Worm (Caenorhabditis elegans) whole organism, L4 larva: ENCODE measurements around the gene ent-2.
A peak's percentile ranks its signal among the peaks of the same experiment; 100 is the strongest.

Source experiments
- D1046.2 ChIP-seq: fragments of 200-800 bp; sonication (Bioruptor generic); IDR thresholded peaks from 2 replicates; pipeline ENCODE4 v1.3.6; 2022; ENCODE audit warnings: missing genetic modification characterization, missing compliant biosample characterization
- F10B5.3 ChIP-seq: sonication (generic microtip); optimal IDR thresholded peaks from 2 replicates; lab custom pipeline; 2016; ENCODE audit warnings: mild to moderate bottlenecking, missing genetic modification characterization, missing compliant biosample characterization
- F26F4.8 ChIP-seq: fragments of 200-800 bp; sonication (Bioruptor generic); conservative IDR thresholded peaks from 2 replicates; pipeline ENCODE4 v1.3.6; 2022; ENCODE audit warnings: missing genetic modification characterization, missing compliant biosample characterization
- T26A8.4 ChIP-seq: fragments of 200-800 bp; sonication (Bioruptor generic); IDR thresholded peaks from 2 replicates; pipeline ENCODE4 v1.3.6; 2022; ENCODE audit warnings: missing genetic modification characterization, missing compliant biosample characterization
- Y105C5A.15 ChIP-seq: fragments of 200-800 bp; sonication (Bioruptor generic); IDR thresholded peaks from 2 replicates; pipeline ENCODE4 v1.3.6; 2022; ENCODE audit warnings: missing genetic modification characterization, missing compliant biosample characterization
- aha-1 ChIP-seq: fragments of 150-350 bp; peaks from one replicate; lab custom pipeline; 2014; ENCODE audit warnings: missing biosample characterization, missing genetic modification characterization
- ama-1 ChIP-seq: fragments of 150-350 bp; optimal IDR thresholded peaks from 2 replicates; lab custom pipeline; 2014; ENCODE audit warnings: inconsistent platforms, mixed read lengths
- arid-1 ChIP-seq: fragments of 200-800 bp; sonication (Bioruptor generic); conservative IDR thresholded peaks from 2 replicates; pipeline ENCODE4 v1.3.6; 2022; ENCODE audit warnings: missing genetic modification reagents, missing genetic modification characterization, missing compliant biosample characterization
- ceh-44 ChIP-seq: fragments of 200-800 bp; sonication (Bioruptor generic); IDR thresholded peaks from 2 replicates; pipeline ENCODE4 v1.3.6; 2022; ENCODE audit warnings: missing genetic modification reagents, missing genetic modification characterization, missing compliant biosample characterization
- daf-16 ChIP-seq, 3 experiments: sonication (generic microtip); optimal IDR thresholded peaks; 2 replicates each; lab custom pipeline; 2016 to 2017; ENCODE audit warnings: missing genetic modification characterization in 3 of 3, missing genetic modification reagents in 3 of 3, mild to moderate bottlenecking in 2 of 3, missing compliant biosample characterization in 2 of 3, missing biosample characterization in 1 of 3, moderate library complexity in 1 of 3
- daf-8 ChIP-seq: fragments of 200-800 bp; sonication (Bioruptor generic); IDR thresholded peaks from 2 replicates; pipeline ENCODE4 v1.3.6; 2022; ENCODE audit warnings: missing genetic modification characterization, missing compliant biosample characterization
- dmd-9 ChIP-seq: fragments of 200-800 bp; sonication (Bioruptor generic); IDR thresholded peaks from 2 replicates; pipeline ENCODE4 v1.3.6; 2022; ENCODE audit warnings: missing genetic modification reagents, missing genetic modification characterization, missing compliant biosample characterization
- hif-1 ChIP-seq, 2 experiments: sonication (generic microtip); optimal IDR thresholded peaks; 2 replicates each; lab custom pipeline; 2016 to 2017; ENCODE audit warnings: missing compliant biosample characterization in 2 of 2, missing genetic modification characterization in 2 of 2, missing genetic modification reagents in 2 of 2, missing genotype in 2 of 2, mild to moderate bottlenecking in 1 of 2
- hlh-11 ChIP-seq: fragments of 200-800 bp; sonication (Bioruptor generic); optimal IDR thresholded peaks from 2 replicates; lab custom pipeline; 2018; ENCODE audit warnings: mild to moderate bottlenecking, missing genetic modification characterization, missing compliant biosample characterization
- hlh-30 ChIP-seq: sonication (generic microtip); optimal IDR thresholded peaks from 2 replicates; lab custom pipeline; 2017; ENCODE audit warnings: antibody characterized with exemption, mild to moderate bottlenecking, missing genetic modification characterization, missing compliant biosample characterization; ENCODE audit not compliant: insufficient read depth
- hmg-1.1 ChIP-seq: fragments of 200-800 bp; sonication (Bioruptor generic); IDR thresholded peaks from 2 replicates; pipeline ENCODE4 v1.3.6; 2022; ENCODE audit warnings: missing genetic modification reagents, missing genetic modification characterization, missing compliant biosample characterization
- lin-1 ChIP-seq: fragments of 200-800 bp; sonication (Bioruptor generic); IDR thresholded peaks from 2 replicates; pipeline ENCODE4 v1.3.6; 2022; ENCODE audit warnings: missing genetic modification reagents, missing genetic modification characterization, missing compliant biosample characterization
- lin-13 ChIP-seq: fragments of 150-350 bp; optimal IDR thresholded peaks from 2 replicates; lab custom pipeline; 2014; ENCODE audit warnings: missing biosample characterization, missing genetic modification reagents, missing genetic modification characterization
- lsy-2 ChIP-seq, 2 experiments: fragments of 150-350 bp in 1 of 2; sonication (generic microtip) in 1 of 2; optimal IDR thresholded peaks; 2 replicates each; lab custom pipeline; 2014 to 2017; ENCODE audit warnings: missing biosample characterization in 2 of 2, missing genetic modification characterization in 2 of 2
- madf-5 ChIP-seq, 2 experiments: fragments of 200-800 bp; sonication (Bioruptor generic); IDR thresholded peaks; 2 replicates each; pipeline ENCODE4 v1.3.6; 2022; ENCODE audit warnings: missing compliant biosample characterization in 2 of 2, missing genetic modification characterization in 2 of 2
- madf-9 ChIP-seq: fragments of 200-800 bp; sonication (Bioruptor generic); conservative IDR thresholded peaks from 2 replicates; pipeline ENCODE4 v1.3.6; 2022; ENCODE audit warnings: missing genetic modification reagents, missing genetic modification characterization, missing compliant biosample characterization
- mdt-29 ChIP-seq: fragments of 200-800 bp; sonication (Bioruptor generic); IDR thresholded peaks from 2 replicates; pipeline ENCODE4 v1.3.6; 2022; ENCODE audit warnings: missing genetic modification reagents, missing genetic modification characterization, missing compliant biosample characterization
- mep-1 ChIP-seq: fragments of 150-350 bp; sonication (generic microtip); optimal IDR thresholded peaks from 3 replicates; lab custom pipeline; 2014; ENCODE audit warnings: missing biosample characterization, missing genetic modification characterization
- mes-2 ChIP-seq: sonication (generic microtip); optimal IDR thresholded peaks from 2 replicates; lab custom pipeline; 2016; ENCODE audit warnings: missing genotype, mild to moderate bottlenecking, missing genetic modification characterization, missing compliant biosample characterization; ENCODE audit not compliant: poor library complexity, severe bottlenecking
- nhr-102 ChIP-seq: sonication (generic microtip); optimal IDR thresholded peaks from 2 replicates; lab custom pipeline; 2016; ENCODE audit warnings: mild to moderate bottlenecking, missing genetic modification characterization, moderate library complexity, missing compliant biosample characterization
- nhr-11 ChIP-seq: fragments of 150-350 bp; optimal IDR thresholded peaks from 2 replicates; lab custom pipeline; 2014; ENCODE audit warnings: missing biosample characterization, missing genetic modification characterization
- nhr-25 ChIP-seq: sonication (generic microtip); optimal IDR thresholded peaks from 2 replicates; lab custom pipeline; 2017; ENCODE audit warnings: missing genetic modification characterization, mild to moderate bottlenecking, missing compliant biosample characterization, antibody characterized with exemption, moderate library complexity, borderline replicate concordance; ENCODE audit not compliant: insufficient read depth
- nhr-42 ChIP-seq: fragments of 200-800 bp; sonication (Bioruptor generic); IDR thresholded peaks from 2 replicates; pipeline ENCODE4 v1.3.6; 2022; ENCODE audit warnings: missing genetic modification characterization, missing compliant biosample characterization
- nhr-76 ChIP-seq: fragments of 150-350 bp; optimal IDR thresholded peaks from 2 replicates; lab custom pipeline; 2014; ENCODE audit warnings: missing biosample characterization, missing genetic modification characterization
- nhr-77 ChIP-seq: fragments of 150-350 bp; optimal IDR thresholded peaks from 2 replicates; lab custom pipeline; 2014; ENCODE audit warnings: missing biosample characterization, missing genetic modification characterization
- php-3 ChIP-seq: fragments of 200-800 bp; sonication (Bioruptor generic); IDR thresholded peaks from 2 replicates; pipeline ENCODE4 v1.3.6; 2022; ENCODE audit warnings: missing genetic modification reagents, missing genetic modification characterization, missing compliant biosample characterization
- pqm-1 ChIP-seq: sonication (generic microtip); optimal IDR thresholded peaks from 2 replicates; lab custom pipeline; 2017; ENCODE audit warnings: missing biosample characterization, missing genetic modification characterization
- saeg-2 ChIP-seq: fragments of 200-800 bp; sonication (Bioruptor generic); IDR thresholded peaks from 2 replicates; pipeline ENCODE4 v1.3.6; 2022; ENCODE audit warnings: missing genetic modification reagents, missing genetic modification characterization, missing compliant biosample characterization
- set-16 ChIP-seq: fragments of 200-800 bp; sonication (Bioruptor generic); IDR thresholded peaks from 2 replicates; pipeline ENCODE4 v1.3.6; 2022; ENCODE audit warnings: missing genetic modification reagents, missing genetic modification characterization, missing compliant biosample characterization
- tag-97 ChIP-seq: fragments of 200-800 bp; sonication (Bioruptor generic); IDR thresholded peaks from 2 replicates; pipeline ENCODE4 v1.3.6; 2022; ENCODE audit warnings: missing genetic modification characterization, missing compliant biosample characterization
- zip-11 ChIP-seq: fragments of 200-800 bp; sonication (Bioruptor generic); IDR thresholded peaks from 2 replicates; pipeline ENCODE4 v1.3.6; 2022; ENCODE audit warnings: missing genetic modification characterization, missing compliant biosample characterization
- zip-2 ChIP-seq: fragments of 150-350 bp; optimal IDR thresholded peaks from 2 replicates; lab custom pipeline; 2014; ENCODE audit warnings: missing biosample characterization, missing genetic modification characterization

The ent-2 gene

ce11 chrX:15575460-15575859 is 25.4 kb upstream of the ent-2 start:
- TF ChIP-seq F10B5.3 (tag; lab: Kevin White, UChicago) (no peak), hif-1 (tag; optimal IDR thresholded peaks at IDR 0.05; lab: Kevin White, UChicago) (no peak), mep-1 (no peak), nhr-11 (tag; lab: Kevin White, UChicago) (peak; percentile 19), pqm-1 (tag; lab: Kevin White, UChicago) (no peak), lsy-2 (tag; optimal IDR thresholded peaks at IDR 0.05; lab: Kevin White, UChicago) (no peak), Y105C5A.15 (no peak), aha-1 (tag; lab: Kevin White, UChicago) (peak; percentile 77), hlh-11 (tag; lab: Kevin White, UChicago) (peak; percentile 23), daf-16 (GFP tag; optimal IDR thresholded peaks at IDR 0.05; lab: Kevin White, UChicago) (peak in 1 of 2 experiments; percentile 60), daf-16 (tag; optimal IDR thresholded peaks at IDR 0.05; lab: Kevin White, UChicago) (no peak), dmd-9 (no peak), T26A8.4 (GFP tag; lab: Robert Waterston, UW) (no peak)

ce11 chrX:15576942-15577341 is 23.9 kb upstream of the ent-2 start, which contains the start of gene K09A9.6:
TSS of gene K09A9.6 (plus strand) at chrX:15577242.
- TF ChIP-seq lin-13 (GFP tag; lab: Kevin White, UChicago) (no peak), arid-1 (GFP tag; lab: Robert Waterston, UW) (no peak)
- TF ChIP-seq, all 104 proteins: peak for 0

ce11 chrX:15585144-15585543 is 15.7 kb upstream of the ent-2 start:
- TF ChIP-seq nhr-102 (tag; lab: Kevin White, UChicago): no peak
- TF ChIP-seq nhr-25 (tag; lab: Kevin White, UChicago): no peak
- no peak for TF ChIP-seq zip-2 (tag; lab: Kevin White, UChicago)
- TF ChIP-seq daf-8: no peak

- no peak for TF ChIP-seq ama-1 (lab: Kevin White, UChicago)
- no peak for TF ChIP-seq nhr-76
- TF ChIP-seq set-16: peak; percentile 42; the same call in 1 of the 2 replicates
- TF ChIP-seq zip-2 (tag; lab: Kevin White, UChicago): no peak
- TF ChIP-seq mdt-29 (GFP tag; lab: Robert Waterston, UW): no peak
- TF ChIP-seq ceh-44: no peak
- no peak for TF ChIP-seq nhr-102 (tag; lab: Kevin White, UChicago)
- TF ChIP-seq zip-11: no peak
Observed at ce11 chrX:15586192-15586591, 14.7 kb upstream of the ent-2 start.

- TF ChIP-seq F26F4.8 (GFP tag; lab: Robert Waterston, UW) (no peak), nhr-42 (no peak), D1046.2 (GFP tag; lab: Robert Waterston, UW) (no peak), aha-1 (tag; lab: Kevin White, UChicago) (peak; percentile 28), set-16 (no peak), php-3 (no peak), tag-97 (GFP tag; lab: Robert Waterston, UW) (no peak), daf-16 (GFP tag; optimal IDR thresholded peaks at IDR 0.05; lab: Kevin White, UChicago) (no peak), daf-16 (tag; optimal IDR thresholded peaks at IDR 0.05; lab: Kevin White, UChicago) (peak; percentile 55), hmg-1.1 (GFP tag; lab: Robert Waterston, UW) (no peak), lin-1 (no peak), saeg-2 (GFP tag; lab: Robert Waterston, UW) (no peak), hlh-30 (tag; lab: Kevin White, UChicago) (peak; percentile 39), nhr-77 (no peak), nhr-11 (tag; lab: Kevin White, UChicago) (no peak), madf-5 (GFP tag; IDR thresholded peaks at IDR 0.05; lab: Robert Waterston, UW) (no peak), madf-9 (GFP tag; lab: Robert Waterston, UW) (no peak), daf-8 (no peak), mes-2 (tag; lab: Kevin White, UChicago) (peak; percentile 49)
Observed at ce11 chrX:15590347-15590928, 10.4 kb upstream of the ent-2 start, which contains the start of gene gas-1. TSS of gene gas-1 (minus strand) at chrX:15590397.
